Fruit fly (Drosophila melanogaster) whole organism, embryonic: ENCODE results near the gene CG1824.

Source experiments
- Asciz ChIP-seq: fragments of 200-800 bp; sonication (Bioruptor generic); optimal IDR thresholded peaks from 2 replicates; lab custom pipeline; 2017; ENCODE audit warnings: missing biosample characterization, mild to moderate bottlenecking, missing genetic modification characterization, missing genetic modification reagents
- Awh ChIP-seq: fragments of 200-800 bp; sonication (Bioruptor generic); IDR thresholded peaks from 2 replicates; pipeline ENCODE4, ENCODE4 v1.3.6; 2022; ENCODE audit warnings: missing biosample characterization, missing genetic modification characterization
- CG10321 ChIP-seq: fragments of 200-800 bp; sonication (Bioruptor generic); IDR thresholded peaks from 2 replicates; pipeline ENCODE4 v1.3.6; 2022; ENCODE audit warnings: missing biosample characterization, missing genetic modification characterization
- CG11504 ChIP-seq: fragments of 200-800 bp; sonication (Bioruptor generic); optimal IDR thresholded peaks from 3 replicates; lab custom pipeline; 2019; ENCODE audit warnings: missing biosample characterization, mild to moderate bottlenecking, missing genetic modification characterization, moderate library complexity
- CG11560 ChIP-seq: fragments of 200-800 bp; sonication (Bioruptor generic); IDR thresholded peaks from 3 replicates; pipeline ENCODE4 v1.3.6; 2022; ENCODE audit warnings: missing biosample characterization, missing genetic modification characterization
- CG12219 ChIP-seq: fragments of 200-800 bp; sonication (Bioruptor generic); optimal IDR thresholded peaks from 3 replicates; lab custom pipeline; 2018; ENCODE audit warnings: missing biosample characterization, mild to moderate bottlenecking, missing genetic modification characterization
- CG1603 ChIP-seq: fragments of 200-800 bp; sonication (Bioruptor generic); optimal IDR thresholded peaks from 2 replicates; lab custom pipeline; 2019; ENCODE audit warnings: missing biosample characterization, mild to moderate bottlenecking, missing genetic modification characterization, moderate library complexity
- CG1647 ChIP-seq: fragments of 200-800 bp; sonication (Bioruptor generic); optimal IDR thresholded peaks from 3 replicates; lab custom pipeline; 2016; ENCODE audit warnings: missing biosample characterization, missing genetic modification characterization
- CG17568 ChIP-seq: fragments of 200-800 bp; sonication (Bioruptor generic); optimal IDR thresholded peaks from 2 replicates; lab custom pipeline; 2018; ENCODE audit warnings: missing biosample characterization, mild to moderate bottlenecking, missing genetic modification characterization, moderate library complexity
- CG2889 ChIP-seq: fragments of 200-800 bp; sonication (Bioruptor generic); IDR thresholded peaks from 3 replicates; pipeline ENCODE4 v1.3.6; 2022; ENCODE audit warnings: missing biosample characterization, missing genetic modification characterization
- CG3281 ChIP-seq: fragments of 200-800 bp; sonication (Bioruptor generic); optimal IDR thresholded peaks from 3 replicates; lab custom pipeline; 2017; ENCODE audit warnings: missing biosample characterization, mild to moderate bottlenecking, missing genetic modification characterization
- CG43689 ChIP-seq: fragments of 200-800 bp; sonication (Bioruptor generic); IDR thresholded peaks from 2 replicates; pipeline ENCODE4 v1.3.6; 2022; ENCODE audit warnings: missing biosample characterization, missing genetic modification characterization
- CG7357 ChIP-seq: fragments of 200-800 bp; sonication (Bioruptor generic); IDR thresholded peaks from 3 replicates; pipeline ENCODE4 v1.3.6; 2022; ENCODE audit warnings: missing biosample characterization, missing genetic modification characterization
- CG8924 ChIP-seq: fragments of 200-800 bp; optimal IDR thresholded peaks from 3 replicates; lab custom pipeline; 2019; ENCODE audit warnings: missing biosample characterization, mild to moderate bottlenecking, missing genetic modification characterization, moderate library complexity
- CG9437 ChIP-seq: fragments of 200-800 bp; sonication (Bioruptor generic); optimal IDR thresholded peaks from 2 replicates; lab custom pipeline; 2018; ENCODE audit warnings: missing biosample characterization, mild to moderate bottlenecking, missing genetic modification characterization
- CG9727 ChIP-seq: fragments of 200-800 bp; sonication (Bioruptor generic); optimal IDR thresholded peaks from 3 replicates; lab custom pipeline; 2017; ENCODE audit warnings: missing biosample characterization, mild to moderate bottlenecking, missing genetic modification characterization
- CG9817 ChIP-seq: fragments of 200-800 bp; sonication (Bioruptor generic); optimal IDR thresholded peaks from 2 replicates; lab custom pipeline; 2018; ENCODE audit warnings: missing biosample characterization, mild to moderate bottlenecking, missing genetic modification characterization, moderate library complexity
- CG9932 ChIP-seq: fragments of 200-800 bp; sonication (Bioruptor generic); IDR thresholded peaks from 2 replicates; pipeline ENCODE4 v1.3.6; 2022; ENCODE audit warnings: missing biosample characterization, missing genetic modification characterization
- D19A ChIP-seq: fragments of 200-800 bp; optimal IDR thresholded peaks from 3 replicates; lab custom pipeline; 2019; ENCODE audit warnings: missing biosample characterization, mild to moderate bottlenecking, missing genetic modification characterization, moderate library complexity
- E2f2 ChIP-seq: fragments of 200-800 bp; sonication (Bioruptor generic); IDR thresholded peaks from 2 replicates; pipeline ENCODE4 v1.3.6; 2022; ENCODE audit warnings: missing biosample characterization, missing genetic modification characterization
- Fer1 ChIP-seq: fragments of 200-800 bp; sonication (Bioruptor generic); optimal IDR thresholded peaks from 2 replicates; lab custom pipeline; 2017; ENCODE audit warnings: missing biosample characterization, mild to moderate bottlenecking, missing genetic modification characterization
- Hey ChIP-seq: fragments of 200-800 bp; sonication (Bioruptor generic); optimal IDR thresholded peaks from 3 replicates; lab custom pipeline; 2018; ENCODE audit warnings: missing biosample characterization, mild to moderate bottlenecking, missing genetic modification characterization
- HmgZ ChIP-seq: fragments of 200-800 bp; sonication (Bioruptor generic); optimal IDR thresholded peaks from 2 replicates; lab custom pipeline; 2018; ENCODE audit warnings: missing biosample characterization, mild to moderate bottlenecking, missing genetic modification characterization
- Jarid2 ChIP-seq: fragments of 200-800 bp; sonication (Bioruptor generic); optimal IDR thresholded peaks from 3 replicates; lab custom pipeline; 2017; ENCODE audit warnings: mild to moderate bottlenecking, missing biosample characterization, missing genetic modification reagents, missing genetic modification characterization
- Lpt ChIP-seq: fragments of >200 bp; optimal IDR thresholded peaks from 2 replicates; lab custom pipeline; 2018; ENCODE audit warnings: missing biosample characterization, missing genetic modification characterization
- PHDP ChIP-seq: fragments of 200-800 bp; sonication (Bioruptor generic); optimal IDR thresholded peaks from 3 replicates; lab custom pipeline; 2018; ENCODE audit warnings: missing biosample characterization, mild to moderate bottlenecking, missing genetic modification characterization, moderate library complexity
- Pdp1 ChIP-seq, 2 experiments: fragments of 200-800 bp; sonication (Bioruptor generic); optimal IDR thresholded peaks; 3 replicates each; lab custom pipeline; 2016; ENCODE audit warnings: missing biosample characterization in 2 of 2, missing genetic modification characterization in 2 of 2, mild to moderate bottlenecking in 1 of 2, moderate library complexity in 1 of 2
- Ravus ChIP-seq: fragments of 200-800 bp; sonication (Bioruptor generic); IDR thresholded peaks from 2 replicates; pipeline ENCODE4 v1.3.6; 2022; ENCODE audit warnings: missing biosample characterization, missing genetic modification characterization
- Sox102F ChIP-seq: fragments of 200-800 bp; sonication (Bioruptor generic); optimal IDR thresholded peaks from 2 replicates; lab custom pipeline; 2018; ENCODE audit warnings: missing biosample characterization, mild to moderate bottlenecking, missing genetic modification characterization, moderate library complexity
- Stat92E ChIP-seq, 3 experiments: fragments of >200 bp in 2 of 3; fragments of 200-800 bp in 1 of 3; sonication (Bioruptor generic) in 1 of 3; optimal IDR thresholded peaks; 2 replicates each; lab custom pipeline; 2017 to 2019; ENCODE audit warnings: missing biosample characterization in 3 of 3, missing genetic modification characterization in 3 of 3, mild to moderate bottlenecking in 1 of 3, moderate library complexity in 1 of 3
- Xrp1 ChIP-seq: fragments of 200-800 bp; sonication (Bioruptor generic); IDR thresholded peaks from 2 replicates; pipeline ENCODE4 v1.3.6; 2022; ENCODE audit warnings: missing biosample characterization, missing genetic modification characterization
- abd-A ChIP-seq: fragments of 200-800 bp; sonication (Bioruptor generic); optimal IDR thresholded peaks from 3 replicates; lab custom pipeline; 2019; ENCODE audit warnings: missing biosample characterization, mild to moderate bottlenecking, missing genetic modification characterization, moderate library complexity
- ci ChIP-seq: fragments of 200-800 bp; sonication (Bioruptor generic); IDR thresholded peaks from 3 replicates; pipeline ENCODE4 v1.3.6; 2022; ENCODE audit warnings: missing biosample characterization, missing genetic modification characterization
- cwo ChIP-seq: fragments of 200-800 bp; sonication (Bioruptor generic); optimal IDR thresholded peaks from 3 replicates; lab custom pipeline; 2017; ENCODE audit warnings: missing biosample characterization, missing genetic modification characterization, mild to moderate bottlenecking, moderate library complexity, missing genetic modification reagents
- disco-r ChIP-seq: fragments of 200-800 bp; sonication (Bioruptor generic); optimal IDR thresholded peaks from 2 replicates; lab custom pipeline; 2016; ENCODE audit warnings: missing biosample characterization, missing genetic modification characterization
- ems ChIP-seq: fragments of 200-800 bp; sonication (Bioruptor generic); optimal IDR thresholded peaks from 3 replicates; lab custom pipeline; 2016; ENCODE audit warnings: missing biosample characterization, missing genetic modification characterization
- fd3F ChIP-seq: fragments of 200-800 bp; sonication (Bioruptor generic); optimal IDR thresholded peaks from 2 replicates; lab custom pipeline; 2018; ENCODE audit warnings: missing biosample characterization, mild to moderate bottlenecking, missing genetic modification characterization, moderate library complexity
- fd96Cb ChIP-seq: fragments of 200-800 bp; sonication (Bioruptor generic); optimal IDR thresholded peaks from 2 replicates; lab custom pipeline; 2018; ENCODE audit warnings: missing biosample characterization, mild to moderate bottlenecking, missing genetic modification characterization, moderate library complexity
- gce ChIP-seq: fragments of 200-800 bp; sonication (Bioruptor generic); IDR thresholded peaks from 3 replicates; pipeline ENCODE4 v1.3.6; 2022; ENCODE audit warnings: missing biosample characterization, missing genetic modification characterization
- jigr1 ChIP-seq: fragments of 200-800 bp; sonication (Bioruptor generic); IDR thresholded peaks from 3 replicates; pipeline ENCODE4 v1.3.6; 2022; ENCODE audit warnings: missing biosample characterization, missing genetic modification characterization
- jing ChIP-seq: fragments of 200-800 bp; sonication (Bioruptor generic); optimal IDR thresholded peaks from 2 replicates; lab custom pipeline; 2018; ENCODE audit warnings: missing biosample characterization, mild to moderate bottlenecking, missing genetic modification characterization
- ken ChIP-seq: fragments of 200-800 bp; sonication (Bioruptor generic); IDR thresholded peaks from 3 replicates; pipeline ENCODE4 v1.3.6; 2022; ENCODE audit warnings: missing biosample characterization, missing genetic modification characterization
- knrl ChIP-seq: fragments of 200-800 bp; sonication (Bioruptor generic); IDR thresholded peaks from 3 replicates; pipeline ENCODE4 v1.3.6; 2022; ENCODE audit warnings: missing biosample characterization, missing genetic modification characterization; ENCODE audit not compliant: partially characterized antibody
- maf-S ChIP-seq: fragments of 200-800 bp; sonication (Bioruptor generic); optimal IDR thresholded peaks from 2 replicates; lab custom pipeline; 2016; ENCODE audit warnings: missing biosample characterization, missing genetic modification characterization
- mirr ChIP-seq: fragments of 200-800 bp; sonication (Bioruptor generic); optimal IDR thresholded peaks from 3 replicates; lab custom pipeline; 2018; ENCODE audit warnings: missing biosample characterization, mild to moderate bottlenecking, missing genetic modification characterization
- ranshi ChIP-seq: fragments of 200-800 bp; sonication (Bioruptor generic); IDR thresholded peaks from 2 replicates; pipeline ENCODE4 v1.3.6; 2022; ENCODE audit warnings: missing biosample characterization, missing genetic modification characterization
- row ChIP-seq: fragments of 200-800 bp; sonication (Bioruptor generic); IDR thresholded peaks from 3 replicates; pipeline ENCODE4 v1.3.6; 2022; ENCODE audit warnings: missing biosample characterization, missing genetic modification characterization
- sens ChIP-seq: fragments of 200-800 bp; sonication (Bioruptor generic); peaks from one replicate; lab custom pipeline; 2016; ENCODE audit warnings: missing biosample characterization, missing genetic modification characterization
- sisA ChIP-seq: fragments of 200-800 bp; sonication (Bioruptor generic); IDR thresholded peaks from 2 replicates; pipeline ENCODE4 v1.3.6; 2022; ENCODE audit warnings: missing biosample characterization, missing genetic modification characterization

The CG1824 gene

dm6 chrX:12547657-12548056, 47.8 kb downstream of the CG1824 start (continued):
- TF ChIP-seq CG9817 (tag; lab: Kevin White, UChicago) (peak; percentile 42), fd3F (GFP tag; lab: Kevin White, UChicago) (peak; percentile 31), Xrp1 (GFP tag; lab: Robert Waterston, UW) (peak; percentile 43; the same call in 1 of the 2 replicates), Ravus (GFP tag; lab: Robert Waterston, UW) (no peak), CG17568 (GFP tag; lab: Kevin White, UChicago) (peak; percentile 1), CG9932 (GFP tag; lab: Robert Waterston, UW) (0 out of 2 replicates have a peak, but pooled peaks have one; percentile 18), ken (GFP tag; lab: Robert Waterston, UW) (no peak), CG11504 (tag; lab: Kevin White, UChicago) (peak; percentile 45), CG11560 (no peak), knrl (GFP tag; lab: Robert Waterston, UW) (no peak), Jarid2 (GFP tag; lab: Kevin White, UChicago) (no peak), ci (GFP tag; lab: Robert Waterston, UW) (no peak), Awh (GFP tag; lab: Robert Waterston, UW) (no peak), CG1603 (no peak), CG9727 (GFP tag; lab: Kevin White, UChicago) (no peak), CG7357 (GFP tag; lab: Robert Waterston, UW) (no peak), Lpt (GFP tag; lab: Kevin White, UChicago) (no peak)

DNA sequence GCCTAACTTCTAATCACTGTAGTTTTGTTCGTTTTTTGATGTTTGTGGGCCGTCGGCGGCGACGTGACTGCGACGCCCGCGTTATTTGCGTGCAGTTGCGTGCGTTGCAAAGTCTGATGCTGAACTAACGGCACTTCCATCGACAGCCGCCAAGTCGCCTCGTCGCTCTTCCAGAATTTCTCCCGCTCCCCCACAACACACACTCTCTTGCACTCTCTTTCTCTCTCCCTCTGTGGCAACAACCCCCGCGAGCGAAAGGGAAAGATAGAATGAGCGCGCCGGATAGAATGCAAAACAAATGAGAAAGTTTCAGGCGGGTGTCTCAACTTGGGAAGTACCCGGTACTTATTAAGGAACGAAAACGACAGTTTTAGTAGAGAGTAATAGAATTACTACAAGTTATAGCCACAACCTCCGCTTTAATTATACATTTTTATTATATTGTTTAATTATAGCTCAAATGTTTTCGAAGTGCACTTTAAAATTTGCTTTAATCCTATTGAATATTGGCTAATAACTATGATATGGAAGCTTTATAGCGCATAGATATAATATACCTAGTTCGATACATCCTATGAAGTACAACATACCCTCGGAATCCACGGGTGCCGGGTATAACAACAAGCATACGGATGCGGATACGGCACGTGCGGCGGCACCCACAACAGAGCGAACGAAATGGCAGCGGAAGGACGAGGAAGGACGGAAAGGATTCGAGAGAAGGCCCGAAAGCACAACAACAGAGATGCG, 48.4 kb downstream of the CG1824 start:
- no peak for TF ChIP-seq CG10321 (GFP tag; lab: Robert Waterston, UW)
- no peak for TF ChIP-seq Asciz (GFP tag; lab: Kevin White, UChicago)
- TF ChIP-seq D19A (tag; lab: Kevin White, UChicago), result no peak
- no peak for TF ChIP-seq mirr (GFP tag; lab: Kevin White, UChicago)
- peak; percentile 18 for TF ChIP-seq Fer1 (GFP tag; lab: Kevin White, UChicago)
- no peak for TF ChIP-seq ranshi
- TF ChIP-seq jigr1, result no peak
- TF ChIP-seq CG9437 (GFP tag; lab: Kevin White, UChicago), result peak; percentile 5
- peak; percentile 53 for TF ChIP-seq row (GFP tag; lab: Robert Waterston, UW)
- no peak for TF ChIP-seq Stat92E (GFP tag; optimal IDR thresholded peaks at IDR 0.05; lab: Kevin White, UChicago)
- TF ChIP-seq CG12219 (GFP tag; lab: Kevin White, UChicago), result no peak
- no peak for TF ChIP-seq gce
- TF ChIP-seq jing (GFP tag; lab: Kevin White, UChicago), result no peak
- no peak for TF ChIP-seq E2f2 (GFP tag; lab: Robert Waterston, UW)
- TF ChIP-seq CG3281, result no peak
- TF ChIP-seq sens (GFP tag; lab: Kevin White, UChicago), result peak; percentile 45
- peak; percentile 36; the same call in 1 of the 2 replicates for TF ChIP-seq sisA
- TF ChIP-seq Sox102F (GFP tag; lab: Kevin White, UChicago), result peak; percentile 41
- no peak for TF ChIP-seq disco-r (GFP tag; lab: Kevin White, UChicago)
- peak; percentile 36 for TF ChIP-seq fd96Cb (tag; lab: Kevin White, UChicago)
- peak; percentile 54 for TF ChIP-seq cwo (GFP tag; lab: Kevin White, UChicago)
- TF ChIP-seq abd-A (tag; lab: Kevin White, UChicago), result no peak
- TF ChIP-seq Jarid2 (GFP tag; lab: Kevin White, UChicago), result peak; percentile 48
- no peak for TF ChIP-seq ems (GFP tag; lab: Kevin White, UChicago)
- peak; percentile 28 for TF ChIP-seq CG8924 (tag; lab: Kevin White, UChicago)
- no peak for TF ChIP-seq CG1647 (GFP tag; lab: Kevin White, UChicago)
- TF ChIP-seq maf-S (GFP tag; lab: Kevin White, UChicago), result no peak
- peak; percentile 36 for TF ChIP-seq PHDP (tag; lab: Kevin White, UChicago)
- TF ChIP-seq HmgZ (tag; lab: Kevin White, UChicago), result no peak
- TF ChIP-seq CG2889 (GFP tag; lab: Robert Waterston, UW), result no peak
- no peak for TF ChIP-seq CG43689 (GFP tag; lab: Robert Waterston, UW)
- TF ChIP-seq Hey, result peak; percentile 0
- no peak for TF ChIP-seq Pdp1 (GFP tag; optimal IDR thresholded peaks at IDR 0.05; lab: Kevin White, UChicago)
